Fruit fly (Drosophila melanogaster) ovary, adult (tissue): Measurements from ENCODE around the gene Tsp29Fb.

ENCODE experiments used
- CG17801 ChIP-seq: fragments of 200-800 bp; optimal IDR thresholded peaks from 2 replicates; lab custom pipeline; 2019; ENCODE audit warnings: missing biosample characterization, mild to moderate bottlenecking, missing genetic modification characterization, moderate library complexity; ENCODE audit not compliant: partially characterized antibody

Gene Tsp29Fb

DNA sequence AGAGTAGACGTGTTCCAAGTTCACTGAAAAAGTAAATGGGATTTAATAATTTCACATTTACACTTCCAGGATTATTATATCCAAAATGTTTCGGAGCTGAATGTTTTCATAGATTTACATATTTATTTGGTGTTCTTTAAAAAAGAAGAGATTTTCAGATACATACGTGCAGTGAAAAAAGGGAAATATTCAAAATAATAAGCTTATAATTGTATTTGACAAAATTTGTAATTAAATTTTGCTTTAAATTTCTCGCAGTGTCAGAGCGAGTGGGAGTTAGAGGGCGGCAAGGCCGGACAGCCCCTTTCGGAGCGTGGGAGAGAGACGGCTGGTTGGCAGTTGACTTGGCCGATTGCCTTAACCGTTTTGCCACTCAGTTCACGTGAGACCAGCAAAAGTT, at the start of gene Tsp29Fb:
Gene Tsp29Fb (plus strand): TSS at position 388 of the 400 bp plus-strand sequence.
- no peak for TF ChIP-seq CG17801 (GFP tag; lab: Kevin White, UChicago)

DNA sequence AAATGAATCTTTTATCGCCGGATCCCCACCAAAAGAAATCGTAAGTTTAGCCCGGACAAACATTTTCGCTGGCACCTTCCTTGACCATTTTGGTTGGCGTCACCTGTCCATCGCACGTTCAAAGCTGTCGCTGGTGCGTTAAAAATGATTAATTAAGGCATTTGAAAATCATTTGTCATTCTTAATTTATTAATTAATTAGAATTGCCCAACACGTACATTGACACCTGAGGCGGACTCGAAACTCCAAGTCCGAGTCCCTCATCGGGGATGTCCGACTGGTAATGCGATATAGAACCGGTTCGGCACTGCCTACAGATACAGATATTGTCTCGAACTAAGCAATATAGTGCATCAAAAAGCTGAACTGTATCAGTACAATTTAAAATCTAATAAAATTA, 49.0 kb upstream of the Tsp29Fb start:
- no peak for TF ChIP-seq CG17801 (GFP tag; lab: Kevin White, UChicago)

DNA sequence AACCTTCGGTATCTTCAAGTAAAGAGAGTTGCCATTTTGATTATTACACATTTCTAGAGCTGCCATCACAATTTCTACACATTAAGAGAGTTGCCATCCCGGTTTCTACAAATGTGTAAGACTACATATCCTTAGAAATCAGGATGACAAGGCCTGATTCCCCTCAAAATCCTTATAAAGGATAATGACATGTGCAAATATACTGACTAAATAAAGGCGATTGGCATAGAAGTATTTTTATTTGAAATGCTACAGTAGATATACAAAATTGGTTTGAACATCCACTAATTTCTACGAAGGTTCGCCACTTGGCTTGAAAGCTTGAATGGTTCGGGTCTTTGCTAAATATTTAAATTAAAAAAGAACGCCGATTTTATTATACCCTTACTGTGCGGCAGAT, 48.5 kb upstream of the Tsp29Fb start:
- TF ChIP-seq CG17801 (GFP tag; lab: Kevin White, UChicago), result no peak

DNA sequence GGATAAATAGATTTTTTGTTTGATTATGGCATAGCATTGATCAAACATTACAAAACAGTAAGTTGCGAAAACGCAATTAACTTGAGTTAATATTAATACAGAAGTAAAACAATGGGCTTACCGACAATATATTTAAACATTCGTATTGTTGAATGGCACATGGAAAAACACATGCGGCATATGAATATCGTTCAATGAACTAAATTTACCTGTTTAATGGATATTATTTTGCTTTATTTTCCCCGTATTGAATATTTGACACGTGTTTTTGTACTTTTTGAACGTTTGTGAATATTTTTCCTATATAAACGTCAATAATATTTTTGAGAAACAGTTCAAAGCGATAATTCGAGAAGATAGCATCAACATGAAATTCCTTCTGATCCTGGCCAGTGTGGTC, 46.0 kb upstream of the Tsp29Fb start, which contains the start of gene CG42713:
Gene CG42713 (plus strand): TSS at position 301 of the 400 bp plus-strand sequence.
- no peak for TF ChIP-seq CG17801 (GFP tag; lab: Kevin White, UChicago)

- TF ChIP-seq CG17801 (GFP tag; lab: Kevin White, UChicago), result no peak
Measured at dm6 chr2L:8894224-8894623, 43.0 kb upstream of the Tsp29Fb start.

DNA sequence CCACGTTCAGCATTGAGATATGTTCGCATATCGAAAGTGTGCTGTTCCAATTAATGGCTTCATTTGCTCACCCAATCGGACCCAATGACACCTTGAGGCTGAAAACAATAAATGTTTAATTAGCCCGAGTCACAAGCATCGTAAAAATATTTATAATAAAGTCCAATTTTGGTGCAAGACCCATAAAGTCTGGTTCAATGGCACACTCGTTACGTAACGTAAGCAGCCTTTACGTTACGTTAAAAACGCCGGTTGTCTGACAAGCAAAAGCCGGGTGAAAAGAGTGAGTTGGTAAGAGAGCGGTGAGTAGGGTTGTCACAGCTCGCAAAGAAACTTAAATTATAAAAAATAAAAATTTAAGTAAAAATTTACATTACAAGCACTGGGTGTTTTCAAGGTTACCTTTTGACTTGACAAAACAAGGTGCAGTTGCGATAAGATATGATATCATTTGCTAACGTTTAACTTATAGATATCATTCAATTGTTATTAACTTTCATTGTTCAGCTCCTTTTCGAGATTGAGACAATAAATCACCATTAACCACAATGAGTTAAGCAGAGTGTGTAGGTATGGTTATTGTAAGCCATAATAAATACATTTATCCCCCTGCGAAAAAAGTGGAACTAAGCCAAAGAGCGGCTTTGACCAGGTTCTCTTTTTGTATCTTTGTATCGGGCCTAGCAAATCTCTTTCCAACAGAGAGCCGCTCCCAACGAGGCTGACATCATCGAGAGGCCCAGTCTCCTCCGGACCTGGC, 39.1 kb upstream of the Tsp29Fb start:
- TF ChIP-seq CG17801 (GFP tag; lab: Kevin White, UChicago), result no peak

dm6 chr2L:8898714-8899652, 38.2 kb upstream of the Tsp29Fb start, which contains the start of gene CG34398:
TSS of gene CG34398 (plus strand) at chr2L:8898786.
- TF ChIP-seq CG17801 (GFP tag; lab: Kevin White, UChicago), result no peak

dm6 chr2L:8901882-8902281, 35.3 kb upstream of the Tsp29Fb start:
- no peak for TF ChIP-seq CG17801 (GFP tag; lab: Kevin White, UChicago)

DNA sequence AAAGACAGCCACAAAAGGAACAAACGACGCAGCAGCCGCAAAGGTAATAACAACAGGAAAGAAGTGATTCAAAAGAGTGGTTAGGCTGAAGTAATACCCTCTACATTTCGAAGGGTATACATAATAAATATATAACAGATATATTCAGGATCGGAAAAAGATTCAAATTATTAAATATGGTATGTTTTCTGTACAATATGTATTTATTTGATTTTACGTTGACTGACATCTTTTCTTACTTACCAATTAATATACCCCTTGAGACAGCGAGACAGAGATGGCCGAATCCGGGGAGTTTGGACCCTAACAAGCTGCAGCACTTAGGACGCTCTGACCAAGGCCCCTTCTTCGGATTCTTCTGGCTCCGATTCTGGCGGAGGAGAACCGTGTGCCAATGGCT, 30.9 kb upstream of the Tsp29Fb start:
- TF ChIP-seq CG17801 (GFP tag; lab: Kevin White, UChicago), result no peak

dm6 chr2L:8915709-8916108, 21.5 kb upstream of the Tsp29Fb start:
- no peak for TF ChIP-seq CG17801 (GFP tag; lab: Kevin White, UChicago)

dm6 chr2L:8919638-8920037, 17.6 kb upstream of the Tsp29Fb start:
- TF ChIP-seq CG17801 (GFP tag; lab: Kevin White, UChicago), result no peak

dm6 chr2L:8920294-8920693, 16.9 kb upstream of the Tsp29Fb start:
- TF ChIP-seq CG17801 (GFP tag; lab: Kevin White, UChicago), result no peak

dm6 chr2L:8921934-8922333, 15.3 kb upstream of the Tsp29Fb start:
- TF ChIP-seq CG17801 (GFP tag; lab: Kevin White, UChicago), result no peak

DNA sequence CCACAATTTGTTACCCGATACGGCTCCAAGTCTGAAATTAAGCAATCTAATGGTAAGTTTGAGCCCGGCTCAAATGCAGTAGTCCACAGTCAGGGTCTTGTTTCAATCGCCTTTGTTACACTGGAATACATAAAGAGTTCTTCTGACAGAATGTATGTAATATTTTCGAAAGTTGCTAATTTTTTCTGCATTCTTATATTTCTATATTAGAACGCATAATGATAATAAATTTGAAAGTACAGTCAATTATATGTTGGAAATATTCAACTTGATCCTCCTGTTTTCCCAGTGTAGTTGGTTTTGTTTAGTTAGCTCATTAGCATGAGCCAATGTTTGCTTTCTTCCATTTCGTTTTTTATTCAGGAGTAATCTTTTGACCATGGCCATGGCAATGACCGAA, 13.8 kb upstream of the Tsp29Fb start:
- TF ChIP-seq CG17801 (GFP tag; lab: Kevin White, UChicago), result no peak

DNA sequence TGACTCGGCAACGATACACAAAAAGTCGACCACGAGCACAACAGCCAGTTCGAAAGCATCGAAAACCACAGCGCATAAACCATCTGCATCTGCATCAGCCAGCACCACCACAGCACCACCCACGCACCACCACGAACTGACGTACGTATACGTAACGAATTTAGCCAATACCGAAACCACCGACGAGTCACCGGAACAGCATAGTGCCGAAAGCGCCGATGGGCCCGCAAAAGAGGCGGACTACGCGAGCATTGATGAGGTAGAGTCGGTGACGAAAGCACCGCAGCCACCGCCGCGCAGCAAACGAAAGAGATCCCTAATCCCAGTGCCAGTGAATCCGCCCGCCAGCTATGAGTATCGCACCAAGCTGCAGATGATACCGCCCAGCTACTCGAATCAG, 6.0 kb upstream of the Tsp29Fb start:
- TF ChIP-seq CG17801 (GFP tag; lab: Kevin White, UChicago), result no peak
